Fruit fly (Drosophila melanogaster): ENCODE measurements around the gene Cdc7.

Gene Cdc7

dm6 chrX:6614266-6614665 is 40.1 kb upstream of the Cdc7 start:
- TF ChIP-seq sv (GFP tag; optimal IDR thresholded peaks at IDR 0.05) (peak; percentile 2), foxo (GFP tag; optimal IDR thresholded peaks at IDR 0.05) (no peak)

DNA sequence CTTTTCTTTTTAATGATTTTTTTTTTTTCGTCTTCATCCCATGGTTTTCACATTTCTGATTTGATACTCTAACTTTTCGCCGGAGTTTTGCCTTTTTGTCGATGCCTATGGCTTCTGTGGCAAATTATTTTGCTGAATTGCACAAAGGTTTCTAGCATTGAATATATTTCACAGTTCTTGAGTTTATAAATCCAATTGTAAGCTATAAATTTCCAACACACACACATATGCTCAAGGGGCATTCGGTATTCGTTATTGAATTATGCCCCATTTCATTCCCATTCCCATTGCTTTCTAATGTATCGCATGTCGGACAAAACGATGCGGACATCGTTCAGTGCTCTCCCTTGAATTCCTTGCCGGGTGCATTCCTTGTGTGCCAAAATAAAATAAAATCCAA is 38.9 kb upstream of the Cdc7 start:
- peak; percentile 39 for TF ChIP-seq h (GFP tag; optimal IDR thresholded peaks at IDR 0.05)
- TF ChIP-seq br (GFP tag; optimal IDR thresholded peaks at IDR 0.05), result peak; percentile 13
- no peak for TF ChIP-seq CG32264 (GFP tag; optimal IDR thresholded peaks at IDR 0.05)
- TF ChIP-seq usp (GFP tag; optimal IDR thresholded peaks at IDR 0.05), result no peak
- no peak for TF ChIP-seq Vsx2 (GFP tag; optimal IDR thresholded peaks at IDR 0.05; ENCODE audit: partially characterized antibody)
- peak; percentile 18 for TF ChIP-seq OdsH (GFP tag; optimal IDR thresholded peaks at IDR 0.05)
- no peak for TF ChIP-seq Sp1 (GFP tag; optimal IDR thresholded peaks at IDR 0.05)
- no peak for TF ChIP-seq brk (GFP tag; optimal IDR thresholded peaks at IDR 0.05)
- no peak for TF ChIP-seq pan (optimal IDR thresholded peaks at IDR 0.05)
- TF ChIP-seq Hnf4 (GFP tag; optimal IDR thresholded peaks at IDR 0.05), result no peak
- TF ChIP-seq psq (GFP tag; optimal IDR thresholded peaks at IDR 0.05), result peak; percentile 14
- no peak for TF ChIP-seq sv (GFP tag; optimal IDR thresholded peaks at IDR 0.05)
- TF ChIP-seq CG9705 (GFP tag; optimal IDR thresholded peaks at IDR 0.05), result no peak
- TF ChIP-seq jim (GFP tag; optimal IDR thresholded peaks at IDR 0.05), result no peak
- peak; percentile 52 for TF ChIP-seq fru (GFP tag; optimal IDR thresholded peaks at IDR 0.05)
- TF ChIP-seq Dif (GFP tag; optimal IDR thresholded peaks at IDR 0.05; ENCODE audit: partially characterized antibody), result no peak
- no peak for TF ChIP-seq Jra (GFP tag; optimal IDR thresholded peaks at IDR 0.05)
- TF ChIP-seq foxo (GFP tag; optimal IDR thresholded peaks at IDR 0.05), result peak in 1 of 2 experiments; percentile 62
- no peak for TF ChIP-seq Hr83 (GFP tag; optimal IDR thresholded peaks at IDR 0.05; ENCODE audit: poor library complexity, severe bottlenecking)
- TF ChIP-seq GATAd (GFP tag; optimal IDR thresholded peaks at IDR 0.05), result no peak
- no peak for TF ChIP-seq lola (GFP tag; optimal IDR thresholded peaks at IDR 0.05)
- TF ChIP-seq sage (GFP tag; optimal IDR thresholded peaks at IDR 0.05), result no peak
- TF ChIP-seq Myc (optimal IDR thresholded peaks at IDR 0.05), result no peak
- TF ChIP-seq woc (GFP tag; optimal IDR thresholded peaks at IDR 0.05), result peak; percentile 28
- TF ChIP-seq rgr (GFP tag; optimal IDR thresholded peaks at IDR 0.05), result peak; percentile 24
- no peak for TF ChIP-seq Abd-B (GFP tag; optimal IDR thresholded peaks at IDR 0.05)
- TF ChIP-seq ey (GFP tag; optimal IDR thresholded peaks at IDR 0.05), result peak; percentile 67
- TF ChIP-seq dsf (GFP tag; optimal IDR thresholded peaks at IDR 0.05; ENCODE audit: borderline replicate concordance), result no peak
- TF ChIP-seq dmrt93B (GFP tag; optimal IDR thresholded peaks at IDR 0.05), result peak; percentile 21
- TF ChIP-seq N (GFP tag; optimal IDR thresholded peaks at IDR 0.05), result no peak
- no peak for TF ChIP-seq tai (GFP tag; optimal IDR thresholded peaks at IDR 0.05)
- TF ChIP-seq Rel (GFP tag; optimal IDR thresholded peaks at IDR 0.05), result no peak
- no peak for TF ChIP-seq Rel (tag; optimal IDR thresholded peaks at IDR 0.05)
- TF ChIP-seq dl (GFP tag; optimal IDR thresholded peaks at IDR 0.05; ENCODE audit: insufficient read depth in 1 of 2, partially characterized antibody in 2 of 2), result no peak
- TF ChIP-seq HLH106 (tag; optimal IDR thresholded peaks at IDR 0.05), result peak; percentile 22
- TF ChIP-seq Mio (GFP tag; optimal IDR thresholded peaks at IDR 0.05), result no peak
- no peak for TF ChIP-seq Dfd (GFP tag; optimal IDR thresholded peaks at IDR 0.05)
- TF ChIP-seq Hr78 (GFP tag; optimal IDR thresholded peaks at IDR 0.05), result no peak
- no peak for TF ChIP-seq CrebA (GFP tag; optimal IDR thresholded peaks at IDR 0.05; ENCODE audit: borderline replicate concordance)

DNA sequence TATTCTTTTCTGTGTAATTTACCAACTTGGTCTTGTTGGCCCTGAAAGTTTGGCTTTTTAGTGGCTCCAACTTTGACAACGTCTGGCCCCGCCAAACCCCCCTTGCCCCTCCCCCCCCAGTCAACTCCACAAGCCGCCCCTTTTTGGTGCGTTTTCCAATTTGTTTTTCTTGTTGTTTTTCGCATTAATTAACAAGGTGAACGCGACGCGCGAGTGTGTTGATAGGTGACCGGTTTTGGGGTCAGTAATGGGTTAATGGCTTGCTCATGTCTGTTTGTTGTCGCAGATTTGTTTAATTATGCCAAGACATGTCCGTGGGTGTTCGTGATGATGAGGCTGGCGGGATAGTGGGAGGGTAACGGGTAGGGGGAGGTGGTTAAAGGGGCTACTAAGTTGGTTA is 37.6 kb upstream of the Cdc7 start:
- TF ChIP-seq Hr78 (GFP tag; optimal IDR thresholded peaks at IDR 0.05), result no peak
- no peak for TF ChIP-seq Abd-B (GFP tag; optimal IDR thresholded peaks at IDR 0.05)
- no peak for TF ChIP-seq Hnf4 (GFP tag; optimal IDR thresholded peaks at IDR 0.05)
- TF ChIP-seq usp (GFP tag; optimal IDR thresholded peaks at IDR 0.05), result no peak
- TF ChIP-seq fru (GFP tag; optimal IDR thresholded peaks at IDR 0.05), result no peak
- TF ChIP-seq ey (GFP tag; optimal IDR thresholded peaks at IDR 0.05), result no peak
- no peak for TF ChIP-seq sage (GFP tag; optimal IDR thresholded peaks at IDR 0.05)
- TF ChIP-seq Hr83 (GFP tag; optimal IDR thresholded peaks at IDR 0.05; ENCODE audit: poor library complexity, severe bottlenecking), result no peak
- TF ChIP-seq Mio (GFP tag; optimal IDR thresholded peaks at IDR 0.05), result no peak
- no peak for TF ChIP-seq sv (GFP tag; optimal IDR thresholded peaks at IDR 0.05)
- TF ChIP-seq psq (GFP tag; optimal IDR thresholded peaks at IDR 0.05), result no peak

Measured in whole organism, wandering third instar larva.